Fruit fly (Drosophila melanogaster) whole organism, prepupa: ENCODE measurements around the gene CG4452.

Experiments used
- CG31627 ChIP-seq: fragments of 200-800 bp; sonication (Bioruptor generic); optimal IDR thresholded peaks from 3 replicates; lab custom pipeline; 2016; ENCODE audit warnings: missing biosample characterization, missing genetic modification characterization
- CG8319 ChIP-seq: fragments of 200-800 bp; sonication (Bioruptor generic); optimal IDR thresholded peaks from 3 replicates; lab custom pipeline; 2016; ENCODE audit warnings: missing biosample characterization, missing genetic modification characterization
- CG8632 ChIP-seq: fragments of 200-800 bp; sonication (Bioruptor generic); optimal IDR thresholded peaks from 3 replicates; lab custom pipeline; 2016; ENCODE audit warnings: missing biosample characterization, missing genetic modification characterization
- Eip93F ChIP-seq: fragments of 200-800 bp; sonication (Bioruptor generic); optimal IDR thresholded peaks from 2 replicates; lab custom pipeline; 2016; ENCODE audit warnings: missing biosample characterization, mild to moderate bottlenecking, missing genetic modification characterization
- OdsH ChIP-seq: fragments of 200-800 bp; sonication (Bioruptor generic); optimal IDR thresholded peaks from 3 replicates; lab custom pipeline; 2016; ENCODE audit warnings: missing biosample characterization, missing genetic modification characterization
- fd85E ChIP-seq: fragments of 200-800 bp; sonication (Bioruptor generic); optimal IDR thresholded peaks from 3 replicates; lab custom pipeline; 2016; ENCODE audit warnings: missing biosample characterization, missing genetic modification characterization

DNA sequence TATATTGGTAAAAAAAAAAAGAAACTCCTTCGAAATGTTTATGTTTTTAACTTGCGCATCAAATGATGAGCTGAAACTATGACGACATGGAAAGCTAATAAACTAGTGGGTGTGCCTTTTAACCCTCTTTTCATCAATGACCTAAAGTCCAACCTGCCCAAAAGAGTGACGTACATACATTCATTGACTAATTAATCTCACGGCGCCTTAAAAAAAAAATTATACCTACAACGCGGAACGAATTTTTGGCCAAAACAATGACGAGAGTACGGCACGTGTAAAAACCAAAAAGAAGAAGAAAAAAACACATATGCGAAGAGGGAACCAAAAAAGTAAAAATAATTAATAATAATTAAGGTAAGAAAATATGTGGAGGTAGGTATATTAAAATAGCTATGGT lies 28.7 kb upstream of the CG4452 start, which contains the start of gene PGRP-LC:
- TF ChIP-seq Eip93F (GFP tag; lab: Kevin White, UChicago): no peak
- TF ChIP-seq OdsH (GFP tag; lab: Kevin White, UChicago): no peak
- no peak for TF ChIP-seq CG31627 (GFP tag; lab: Kevin White, UChicago)
- no peak for TF ChIP-seq CG8632
- TF ChIP-seq fd85E: no peak
- no peak for TF ChIP-seq CG8319 (GFP tag; lab: Kevin White, UChicago)
